Worm (Caenorhabditis elegans): ENCODE results near the gene poml-4.
"Not testable (repeated sequence)": the region's sequence is repeated elsewhere in the genome, so short reads cannot be mapped to it uniquely, and the experiment has no call there.

ce11 chrII:1543182-1543581 lies 2.5 kb downstream of the poml-4 start, which contains the start of gene K05F6.4:
- not testable (repeated sequence) for TF ChIP-seq rnt-1 (tag; optimal IDR thresholded peaks at IDR 0.05); ceh-45 (GFP tag; IDR thresholded peaks at IDR 0.05); ttx-3 (tag; optimal IDR thresholded peaks at IDR 0.05); ahr-1 (tag; optimal IDR thresholded peaks at IDR 0.05)

All from whole organism, late embryonic.